Fruit fly (Drosophila melanogaster): ENCODE data around the gene Rpt2.

The Rpt2 gene

dm6 chr3R:23947002-23947401 lies 15.6 kb upstream of the Rpt2 start:
- TF ChIP-seq Dll (optimal IDR thresholded peaks at IDR 0.05) (no peak), usp (GFP tag; optimal IDR thresholded peaks at IDR 0.05) (no peak), pan (optimal IDR thresholded peaks at IDR 0.05) (no peak), psq (optimal IDR thresholded peaks at IDR 0.05) (no peak), EcR (GFP tag; optimal IDR thresholded peaks at IDR 0.05) (no peak), CG8478 (optimal IDR thresholded peaks at IDR 0.05) (no peak)

- no peak for TF ChIP-seq pan (optimal IDR thresholded peaks at IDR 0.05)
Observed at dm6 chr3R:23943843-23944356, 12.5 kb upstream of the Rpt2 start.

- no peak for TF ChIP-seq CG8478 (optimal IDR thresholded peaks at IDR 0.05)
Observed at dm6 chr3R:23942965-23943413, 11.6 kb upstream of the Rpt2 start, which contains the start of gene Gdh. Gene Gdh, minus strand, starts transcription at chr3R:23943101.

dm6 chr3R:23942550-23942949 lies 11.2 kb upstream of the Rpt2 start:
- TF ChIP-seq usp (GFP tag; optimal IDR thresholded peaks at IDR 0.05), result no peak
- TF ChIP-seq psq (optimal IDR thresholded peaks at IDR 0.05), result no peak
- no peak for TF ChIP-seq Dll (optimal IDR thresholded peaks at IDR 0.05)
- TF ChIP-seq pan (optimal IDR thresholded peaks at IDR 0.05), result no peak
- TF ChIP-seq EcR (GFP tag; optimal IDR thresholded peaks at IDR 0.05), result no peak
- no peak for TF ChIP-seq CG8478 (optimal IDR thresholded peaks at IDR 0.05)

- no peak for TF ChIP-seq CG8478 (optimal IDR thresholded peaks at IDR 0.05)
- TF ChIP-seq psq (optimal IDR thresholded peaks at IDR 0.05), result no peak
- TF ChIP-seq usp (GFP tag; optimal IDR thresholded peaks at IDR 0.05), result no peak
- TF ChIP-seq Dll (optimal IDR thresholded peaks at IDR 0.05), result no peak
- TF ChIP-seq pan (optimal IDR thresholded peaks at IDR 0.05), result no peak
- TF ChIP-seq EcR (GFP tag; optimal IDR thresholded peaks at IDR 0.05), result no peak
Observed at dm6 chr3R:23941643-23942424, 10.5 kb upstream of the Rpt2 start.

- no peak for TF ChIP-seq usp (GFP tag; optimal IDR thresholded peaks at IDR 0.05)
- no peak for TF ChIP-seq psq (optimal IDR thresholded peaks at IDR 0.05)
- TF ChIP-seq pan (optimal IDR thresholded peaks at IDR 0.05), result no peak
- no peak for TF ChIP-seq EcR (GFP tag; optimal IDR thresholded peaks at IDR 0.05)
- TF ChIP-seq CG8478 (optimal IDR thresholded peaks at IDR 0.05), result no peak
- no peak for TF ChIP-seq Dll (optimal IDR thresholded peaks at IDR 0.05)
Observed at dm6 chr3R:23940840-23941364, 9.5 kb upstream of the Rpt2 start.

- no peak for TF ChIP-seq EcR (GFP tag; optimal IDR thresholded peaks at IDR 0.05)
- TF ChIP-seq pan (optimal IDR thresholded peaks at IDR 0.05), result no peak
- no peak for TF ChIP-seq usp (GFP tag; optimal IDR thresholded peaks at IDR 0.05)
- TF ChIP-seq Dll (optimal IDR thresholded peaks at IDR 0.05), result no peak
- TF ChIP-seq CG8478 (optimal IDR thresholded peaks at IDR 0.05), result no peak
- no peak for TF ChIP-seq psq (optimal IDR thresholded peaks at IDR 0.05)
Observed at dm6 chr3R:23939921-23940839, 8.8 kb upstream of the Rpt2 start.

- TF ChIP-seq usp (GFP tag; optimal IDR thresholded peaks at IDR 0.05), result no peak
- TF ChIP-seq pan (optimal IDR thresholded peaks at IDR 0.05), result no peak
- no peak for TF ChIP-seq EcR (GFP tag; optimal IDR thresholded peaks at IDR 0.05)
- TF ChIP-seq CG8478 (optimal IDR thresholded peaks at IDR 0.05), result no peak
- TF ChIP-seq Dll (optimal IDR thresholded peaks at IDR 0.05), result no peak
- no peak for TF ChIP-seq psq (optimal IDR thresholded peaks at IDR 0.05)
Observed at dm6 chr3R:23938564-23939122, 7.3 kb upstream of the Rpt2 start.

- TF ChIP-seq Dll (optimal IDR thresholded peaks at IDR 0.05), result no peak
- no peak for TF ChIP-seq pan (optimal IDR thresholded peaks at IDR 0.05)
- no peak for TF ChIP-seq EcR (GFP tag; optimal IDR thresholded peaks at IDR 0.05)
- TF ChIP-seq CG8478 (optimal IDR thresholded peaks at IDR 0.05), result no peak
- TF ChIP-seq usp (GFP tag; optimal IDR thresholded peaks at IDR 0.05), result no peak
- TF ChIP-seq psq (optimal IDR thresholded peaks at IDR 0.05), result no peak
Observed at dm6 chr3R:23933684-23934575, 2.6 kb upstream of the Rpt2 start, which contains the start of gene CG5854. Gene CG5854, plus strand, starts transcription at chr3R:23933912.

- TF ChIP-seq usp (GFP tag; optimal IDR thresholded peaks at IDR 0.05) (no peak), psq (optimal IDR thresholded peaks at IDR 0.05) (no peak), EcR (GFP tag; optimal IDR thresholded peaks at IDR 0.05) (no peak), pan (optimal IDR thresholded peaks at IDR 0.05) (no peak), CG8478 (optimal IDR thresholded peaks at IDR 0.05) (no peak), Dll (optimal IDR thresholded peaks at IDR 0.05) (no peak)
Observed at dm6 chr3R:23933430-23933683, 2.0 kb upstream of the Rpt2 start, which contains the start of gene RpS19b. Gene RpS19b, minus strand, starts transcription at chr3R:23933530.

Measured in whole organism.